In genomic region chr3L:15009681-15010080, dm6 we compare ENCODE assay signal across 1 fruit fly cellular context.
A peak's percentile ranks its signal among the peaks of the same experiment; 100 is the strongest.
TF ChIP-seq lines count a peak whose summit lies in the region.

No protein-coding gene starts in this region.

TF ChIP-seq in whole organism, embryonic, 481 proteins besides CTCF, POLR2A, EP300 and RAD21 (continued from another document):
- TF ChIP-seq onecut (GFP tag; IDR thresholded peaks at IDR 0.05; lab: Robert Waterston, UW) (no peak), bowl (GFP tag; IDR thresholded peaks at IDR 0.05; lab: Robert Waterston, UW) (no peak), CG31441 (GFP tag; IDR thresholded peaks at IDR 0.05; lab: Robert Waterston, UW) (0 out of 2 replicates have a peak, but pooled peaks have one; percentile 22)
